Worm (Caenorhabditis elegans): ENCODE measurements around the gene col-142.

Gene col-142

ce11 chrV:6838599-6838998, 7.6 kb downstream of the col-142 start, which contains the start of gene T15B7.15:
T15B7.15 (minus strand) TSS chrV:6838665.
- TF ChIP-seq mab-5 (tag; optimal IDR thresholded peaks at IDR 0.05) (no peak), unc-55 (GFP tag; optimal IDR thresholded peaks at IDR 0.05) (peak; percentile 81), snpc-4 (tag; optimal IDR thresholded peaks at IDR 0.05) (no peak), sma-9 (GFP tag; optimal IDR thresholded peaks at IDR 0.05) (peak; percentile 8), sma-9 (tag; optimal IDR thresholded peaks at IDR 0.05) (no peak), R02D3.7 (tag; optimal IDR thresholded peaks at IDR 0.05) (peak; percentile 93), ztf-1 (GFP tag; conservative IDR thresholded peaks at IDR 0.05) (no peak), mdl-1 (tag; optimal IDR thresholded peaks at IDR 0.05) (no peak), gmeb-1 (tag; optimal IDR thresholded peaks at IDR 0.05) (peak; percentile 78), C34F6.9 (tag; optimal IDR thresholded peaks at IDR 0.05) (peak; percentile 50), mbf-1 (tag; optimal IDR thresholded peaks at IDR 0.05) (no peak)

- no peak for TF ChIP-seq ceh-82 (tag; optimal IDR thresholded peaks at IDR 0.05)
Measured at ce11 chrV:6839008-6839407, 8.0 kb downstream of the col-142 start, which contains the start of gene hpo-8. hpo-8 (plus strand) TSS chrV:6839289.

DNA sequence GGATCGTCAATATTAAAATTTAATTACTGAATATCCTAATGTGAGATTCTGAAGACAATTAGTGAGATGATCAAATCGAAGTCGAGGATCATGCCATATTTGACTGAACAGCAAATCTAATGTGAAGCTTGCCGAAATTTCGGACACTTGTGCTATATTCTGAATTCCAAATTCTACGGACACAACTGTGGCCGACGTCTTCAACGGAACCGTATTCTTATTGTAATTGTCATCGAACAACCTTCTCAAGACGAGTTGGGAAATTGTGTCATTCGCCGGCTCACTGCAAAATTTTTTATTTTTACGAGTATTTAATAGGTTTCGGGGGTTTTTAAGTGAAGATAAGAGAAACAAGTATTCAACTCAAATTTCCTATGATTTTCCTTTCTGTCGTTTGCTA, 11.5 kb downstream of the col-142 start, which contains the start of gene T15B7.1:
Gene T15B7.1 (plus strand): TSS at position 301 of the 400 bp plus-strand sequence.
- TF ChIP-seq fos-1 (tag; optimal IDR thresholded peaks at IDR 0.05): no peak

- TF ChIP-seq lin-39 (tag; optimal IDR thresholded peaks at IDR 0.05): no peak
Measured at ce11 chrV:6846507-6846906, 15.5 kb downstream of the col-142 start, which contains the start of gene lgc-54. lgc-54 (minus strand) TSS chrV:6846607.

DNA sequence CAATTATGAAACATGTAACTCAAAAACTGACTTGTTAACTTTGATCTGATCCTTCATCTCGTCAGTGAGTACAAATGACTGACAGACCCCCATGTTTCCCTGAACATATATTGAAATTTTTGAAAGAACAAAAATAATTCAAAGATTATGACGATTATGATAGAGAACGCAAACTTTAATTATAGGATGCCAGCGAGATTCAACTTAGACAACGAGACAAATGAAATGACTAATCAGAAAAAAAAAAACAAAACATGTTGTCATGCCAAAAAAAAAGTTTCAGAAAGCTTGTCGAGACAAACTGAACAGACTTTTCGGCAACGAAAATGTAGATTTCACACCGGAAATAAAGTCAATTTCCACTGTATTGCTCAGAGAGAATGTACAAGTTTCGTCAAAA, 23.7 kb downstream of the col-142 start, which contains the start of gene gpa-10:
Gene gpa-10 (minus strand): TSS at position 101 of the 400 bp plus-strand sequence.
- TF ChIP-seq lsy-2 (tag; optimal IDR thresholded peaks at IDR 0.05) (no peak), elt-3 (tag; optimal IDR thresholded peaks at IDR 0.05) (no peak), C34F6.9 (tag; optimal IDR thresholded peaks at IDR 0.05) (no peak), snpc-4 (tag; optimal IDR thresholded peaks at IDR 0.05) (no peak), lin-39 (tag; optimal IDR thresholded peaks at IDR 0.05) (no peak), dmd-4 (tag; optimal IDR thresholded peaks at IDR 0.05) (no peak), fos-1 (tag; optimal IDR thresholded peaks at IDR 0.05) (no peak), nhr-129 (tag; optimal IDR thresholded peaks at IDR 0.05) (no peak), nhr-77 (tag; optimal IDR thresholded peaks at IDR 0.05) (no peak), ztf-11 (tag; optimal IDR thresholded peaks at IDR 0.05) (no peak), crh-2 (tag; optimal IDR thresholded peaks at IDR 0.05) (no peak), nhr-11 (tag; optimal IDR thresholded peaks at IDR 0.05) (no peak), F13H6.1 (tag; optimal IDR thresholded peaks at IDR 0.05) (no peak), lin-13 (GFP tag; optimal IDR thresholded peaks at IDR 0.05) (no peak)

DNA sequence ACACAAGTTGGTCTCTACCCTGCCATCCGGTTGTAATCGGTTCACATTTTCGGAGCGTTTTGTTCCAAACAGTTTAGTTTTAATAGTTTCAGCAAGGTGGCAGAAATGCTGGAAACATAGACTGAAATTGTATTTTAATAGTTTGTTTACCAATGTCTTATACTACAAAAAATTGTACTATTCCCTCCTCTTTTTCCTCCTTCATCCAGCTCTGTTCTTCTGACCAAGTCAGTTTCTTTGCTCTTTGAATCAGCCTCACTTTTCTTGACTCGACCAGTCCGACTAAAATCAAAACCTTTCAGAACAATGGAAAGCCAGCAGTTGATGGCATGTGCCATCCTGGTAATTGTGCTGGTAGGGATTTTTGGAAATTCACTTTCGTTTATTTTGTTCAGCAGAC, 39.0 kb downstream of the col-142 start, which contains the start of gene frpr-18:
Gene frpr-18 (plus strand): TSS at position 301 of the 400 bp plus-strand sequence.
- no peak for TF ChIP-seq ceh-16 (tag; optimal IDR thresholded peaks at IDR 0.05)
- TF ChIP-seq ama-1 (optimal IDR thresholded peaks at IDR 0.05): no peak
- no peak for TF ChIP-seq fos-1 (tag; optimal IDR thresholded peaks at IDR 0.05)
- no peak for TF ChIP-seq zag-1 (tag; optimal IDR thresholded peaks at IDR 0.05)
- TF ChIP-seq skn-1 (tag; optimal IDR thresholded peaks at IDR 0.05): no peak
- no peak for TF ChIP-seq unc-55 (GFP tag; optimal IDR thresholded peaks at IDR 0.05)
- no peak for TF ChIP-seq ztf-11 (tag; optimal IDR thresholded peaks at IDR 0.05)
- TF ChIP-seq nhr-25 (tag; optimal IDR thresholded peaks at IDR 0.05): no peak
- TF ChIP-seq ZK546.5 (tag; optimal IDR thresholded peaks at IDR 0.05): no peak
- TF ChIP-seq ceh-82 (tag; optimal IDR thresholded peaks at IDR 0.05): no peak
- no peak for TF ChIP-seq sem-4 (tag; optimal IDR thresholded peaks at IDR 0.05)
- TF ChIP-seq unc-39 (tag; optimal IDR thresholded peaks at IDR 0.05): no peak
- no peak for TF ChIP-seq mdl-1 (tag; optimal IDR thresholded peaks at IDR 0.05)
- TF ChIP-seq Y55F3AM.14 (GFP tag; optimal IDR thresholded peaks at IDR 0.05): no peak

Data from whole organism, L2 larva.